Worm (Caenorhabditis elegans) whole organism, L4 larva: ENCODE results near the gene B0432.9.
"Not testable (repeated sequence)": the region's sequence is repeated elsewhere in the genome, so short reads cannot be mapped to it uniquely, and the experiment has no call there.

Experiments
- F10B5.3 ChIP-seq: sonication (generic microtip); optimal IDR thresholded peaks from 2 replicates; lab custom pipeline; 2016; ENCODE audit warnings: mild to moderate bottlenecking, missing genetic modification characterization, missing compliant biosample characterization
- F37D6.2 ChIP-seq: sonication (generic microtip); optimal IDR thresholded peaks from 2 replicates; lab custom pipeline; 2016; ENCODE audit warnings: mild to moderate bottlenecking, missing genetic modification characterization, missing compliant biosample characterization
- F49E8.2 ChIP-seq: sonication (generic microtip); optimal IDR thresholded peaks from 2 replicates; lab custom pipeline; 2016; ENCODE audit warnings: missing compliant biosample characterization, mild to moderate bottlenecking, missing genetic modification characterization, borderline replicate concordance
- T20F7.1 ChIP-seq: fragments of 200-800 bp; sonication (Bioruptor generic); optimal IDR thresholded peaks from 2 replicates; lab custom pipeline; 2018; ENCODE audit warnings: mild to moderate bottlenecking, missing genetic modification characterization, missing compliant biosample characterization
- Y48G9A.11 ChIP-seq: fragments of 200-800 bp; sonication (Bioruptor generic); IDR thresholded peaks from 2 replicates; pipeline ENCODE4 v1.3.6; 2022; ENCODE audit warnings: missing genetic modification reagents, missing genetic modification characterization, missing compliant biosample characterization
- aha-1 ChIP-seq: fragments of 150-350 bp; peaks from one replicate; lab custom pipeline; 2014; ENCODE audit warnings: missing biosample characterization, missing genetic modification characterization
- ceh-20 ChIP-seq: fragments of 200-800 bp; sonication (Bioruptor generic); IDR thresholded peaks from 2 replicates; pipeline ENCODE4 v1.3.6; 2022; ENCODE audit warnings: missing genetic modification reagents, missing genetic modification characterization, missing compliant biosample characterization
- ceh-28 ChIP-seq: fragments of 150-350 bp; optimal IDR thresholded peaks from 2 replicates; lab custom pipeline; 2014; ENCODE audit warnings: missing biosample characterization, missing genetic modification reagents, missing genetic modification characterization
- ceh-62 ChIP-seq: sonication (generic microtip); optimal IDR thresholded peaks from 2 replicates; lab custom pipeline; 2017; ENCODE audit warnings: missing biosample characterization, missing genetic modification characterization
- ces-1 ChIP-seq: fragments of 150-350 bp; sonication (generic microtip); optimal IDR thresholded peaks from 4 replicates; lab custom pipeline; 2014; ENCODE audit warnings: missing biosample characterization, missing genetic modification reagents, missing genetic modification characterization
- gei-8 ChIP-seq: fragments of 200-800 bp; sonication (Bioruptor generic); optimal IDR thresholded peaks from 2 replicates; lab custom pipeline; 2018; ENCODE audit warnings: mild to moderate bottlenecking, missing genetic modification characterization, missing compliant biosample characterization
- hif-1 ChIP-seq, 2 experiments: sonication (generic microtip); optimal IDR thresholded peaks; 2 replicates each; lab custom pipeline; 2016 to 2017; ENCODE audit warnings: missing compliant biosample characterization in 2 of 2, missing genetic modification characterization in 2 of 2, missing genetic modification reagents in 2 of 2, missing genotype in 2 of 2, mild to moderate bottlenecking in 1 of 2
- hlh-11 ChIP-seq: fragments of 200-800 bp; sonication (Bioruptor generic); optimal IDR thresholded peaks from 2 replicates; lab custom pipeline; 2018; ENCODE audit warnings: mild to moderate bottlenecking, missing genetic modification characterization, missing compliant biosample characterization
- hlh-30 ChIP-seq: sonication (generic microtip); optimal IDR thresholded peaks from 2 replicates; lab custom pipeline; 2017; ENCODE audit warnings: antibody characterized with exemption, mild to moderate bottlenecking, missing genetic modification characterization, missing compliant biosample characterization; ENCODE audit not compliant: insufficient read depth
- jun-1 ChIP-seq: fragments of 150-350 bp; optimal IDR thresholded peaks from 2 replicates; lab custom pipeline; 2014; ENCODE audit warnings: missing biosample characterization, missing genetic modification reagents, missing genetic modification characterization
- lim-7 ChIP-seq: fragments of 200-800 bp; sonication (Bioruptor generic); IDR thresholded peaks from 2 replicates; pipeline ENCODE4 v1.3.6; 2022; ENCODE audit warnings: missing genetic modification characterization, missing compliant biosample characterization
- lin-38 ChIP-seq: fragments of 200-800 bp; sonication (Bioruptor generic); IDR thresholded peaks from 2 replicates; pipeline ENCODE4 v1.3.6; 2022; ENCODE audit warnings: missing genetic modification reagents, missing genetic modification characterization, missing compliant biosample characterization
- lir-3 ChIP-seq: sonication (generic microtip); optimal IDR thresholded peaks from 2 replicates; lab custom pipeline; 2016; ENCODE audit warnings: mild to moderate bottlenecking, missing genetic modification characterization, missing compliant biosample characterization
- mdt-29 ChIP-seq: fragments of 200-800 bp; sonication (Bioruptor generic); IDR thresholded peaks from 2 replicates; pipeline ENCODE4 v1.3.6; 2022; ENCODE audit warnings: missing genetic modification reagents, missing genetic modification characterization, missing compliant biosample characterization
- mxl-3 ChIP-seq: fragments of 200-800 bp; sonication (Bioruptor generic); optimal IDR thresholded peaks from 2 replicates; lab custom pipeline; 2018; ENCODE audit warnings: mild to moderate bottlenecking, missing genetic modification characterization, missing compliant biosample characterization
- nhr-111 ChIP-seq: fragments of 200-800 bp; sonication (Bioruptor generic); optimal IDR thresholded peaks from 2 replicates; lab custom pipeline; 2018; ENCODE audit warnings: mild to moderate bottlenecking, missing genetic modification characterization, missing compliant biosample characterization
- nhr-28 ChIP-seq: fragments of 150-350 bp; optimal IDR thresholded peaks from 2 replicates; lab custom pipeline; 2014; ENCODE audit warnings: missing biosample characterization, missing genetic modification characterization
- nhr-48 ChIP-seq: sonication (generic microtip); optimal IDR thresholded peaks from 2 replicates; lab custom pipeline; 2016; ENCODE audit warnings: mild to moderate bottlenecking, missing genetic modification characterization, missing compliant biosample characterization
- nhr-77 ChIP-seq: fragments of 150-350 bp; optimal IDR thresholded peaks from 2 replicates; lab custom pipeline; 2014; ENCODE audit warnings: missing biosample characterization, missing genetic modification characterization
- pha-4 ChIP-seq, 2 experiments: fragments of 150-350 bp in 1 of 2; fragments of 200-800 bp in 1 of 2; sonication (Bioruptor generic) in 1 of 2; IDR thresholded peaks in 1 of 2; optimal IDR thresholded peaks in 1 of 2; 2 replicates each; pipeline versions ENCODE4 v1.3.6 to Lab custom; 2014 to 2022; ENCODE audit warnings: missing genetic modification characterization in 2 of 2, missing genetic modification reagents in 2 of 2, missing biosample characterization in 1 of 2, missing compliant biosample characterization in 1 of 2
- tag-97 ChIP-seq: fragments of 200-800 bp; sonication (Bioruptor generic); IDR thresholded peaks from 2 replicates; pipeline ENCODE4 v1.3.6; 2022; ENCODE audit warnings: missing genetic modification characterization, missing compliant biosample characterization
- unc-39 ChIP-seq: sonication (generic microtip); optimal IDR thresholded peaks from 2 replicates; lab custom pipeline; 2017; ENCODE audit warnings: missing biosample characterization, missing genetic modification characterization
- unc-62 ChIP-seq, 3 experiments: fragments of 150-350 bp in 1 of 3; sonication (generic microtip); optimal IDR thresholded peaks in 2 of 3; peaks in 1 of 3; 1 replicate in 1 of 3; 2 replicates in 2 of 3; lab custom pipeline; 2014 to 2017; ENCODE audit warnings: missing biosample characterization in 3 of 3, missing genetic modification characterization in 3 of 3, missing genetic modification reagents in 3 of 3, missing genotype in 1 of 3
- vab-7 ChIP-seq: fragments of 200-800 bp; sonication (Bioruptor generic); IDR thresholded peaks from 2 replicates; pipeline ENCODE4 v1.3.6; 2022; ENCODE audit warnings: missing genetic modification reagents, missing genetic modification characterization, missing compliant biosample characterization
- zip-2 ChIP-seq: fragments of 150-350 bp; optimal IDR thresholded peaks from 2 replicates; lab custom pipeline; 2014; ENCODE audit warnings: missing biosample characterization, missing genetic modification characterization
- ztf-11 ChIP-seq: fragments of 150-350 bp; optimal IDR thresholded peaks from 2 replicates; lab custom pipeline; 2014; ENCODE audit warnings: missing biosample characterization, missing genetic modification characterization

The B0432.9 gene

DNA sequence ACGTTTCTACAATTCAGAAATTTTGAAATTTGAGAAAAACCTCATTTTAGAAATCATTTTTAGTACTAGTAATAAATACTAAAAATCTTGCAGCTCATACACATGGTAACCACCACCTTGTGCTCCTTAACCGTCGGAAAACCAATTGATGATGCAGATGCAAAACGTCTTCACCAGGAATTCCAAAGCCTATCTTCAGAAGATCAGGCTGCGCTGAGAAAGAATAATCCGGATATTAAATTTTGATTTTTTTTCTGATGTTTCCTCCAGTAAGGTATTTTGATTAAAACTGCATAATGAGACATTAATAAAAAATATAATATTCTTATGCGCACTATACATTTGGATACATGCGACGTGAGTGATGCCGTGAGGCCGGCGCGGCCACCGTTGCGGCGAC is 37.3 kb upstream of the B0432.9 start:
- TF ChIP-seq aha-1 (tag; lab: Kevin White, UChicago) (peak; percentile 51), nhr-48 (tag; lab: Kevin White, UChicago) (no peak), ceh-20 (no peak), ztf-11 (tag; lab: Kevin White, UChicago) (no peak)

DNA sequence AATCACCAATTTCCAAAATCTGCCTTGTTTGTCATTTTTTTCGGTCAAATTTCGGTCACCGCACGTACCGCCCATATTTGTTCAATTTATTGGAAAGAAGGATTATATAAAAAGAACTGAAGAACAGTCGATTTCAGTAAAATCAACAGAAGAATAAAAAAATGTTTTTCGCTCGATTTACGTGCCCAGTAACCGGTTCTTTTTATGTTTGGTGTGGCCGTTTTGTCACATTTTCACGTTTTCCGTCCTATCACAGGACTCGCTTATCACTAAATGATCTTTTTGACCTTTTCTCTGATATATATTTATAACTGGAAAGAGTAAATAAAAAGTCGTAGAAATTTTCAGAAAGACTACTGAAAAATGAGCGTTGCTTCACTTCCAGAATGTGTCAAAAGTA is 36.0 kb upstream of the B0432.9 start, which contains the start of gene far-7:
TSS of gene far-7 (plus strand) at position 331 of the 400 bp plus-strand sequence.
- TF ChIP-seq nhr-77 (tag; lab: Kevin White, UChicago), result no peak
- TF ChIP-seq T20F7.1 (GFP tag; lab: Kevin White, UChicago), result no peak
- TF ChIP-seq hlh-11 (tag; lab: Kevin White, UChicago), result no peak
- TF ChIP-seq nhr-28 (tag; lab: Kevin White, UChicago), result peak; percentile 58
- TF ChIP-seq jun-1 (tag; lab: Kevin White, UChicago), result no peak
- TF ChIP-seq ceh-62 (tag; lab: Kevin White, UChicago), result no peak
- no peak for TF ChIP-seq mxl-3 (GFP tag; lab: Kevin White, UChicago)
- TF ChIP-seq lir-3 (tag; lab: Kevin White, UChicago), result no peak
- no peak for TF ChIP-seq aha-1 (tag; lab: Kevin White, UChicago)
- TF ChIP-seq hlh-30 (tag; lab: Kevin White, UChicago), result peak; percentile 48
- TF ChIP-seq unc-62 (GFP tag; optimal IDR thresholded peaks at IDR 0.05 in 1 of 2; lab: Kevin White, UChicago), result no peak
- no peak for TF ChIP-seq unc-62 (tag; optimal IDR thresholded peaks at IDR 0.05; lab: Kevin White, UChicago)
- TF ChIP-seq, all 104 proteins: peak for 2

DNA sequence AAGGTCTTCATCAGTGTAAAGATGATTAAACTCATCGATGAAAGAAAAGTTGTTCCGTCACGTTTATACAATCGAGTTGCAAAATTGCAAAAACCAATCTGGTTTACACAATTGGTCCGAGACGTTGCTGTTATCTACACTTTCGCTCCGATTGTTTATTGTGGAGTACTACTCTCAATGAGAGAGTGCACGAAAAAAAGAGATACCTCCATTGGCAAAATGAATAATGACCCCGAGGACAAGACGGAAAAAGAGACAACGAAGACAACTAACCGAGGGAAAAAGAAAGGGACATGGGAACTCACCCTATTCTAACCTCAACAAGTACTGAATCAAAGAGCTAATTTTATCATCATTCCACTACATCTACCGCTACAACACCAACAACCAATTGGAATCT is 30.0 kb upstream of the B0432.9 start:
- TF ChIP-seq mdt-29 (GFP tag; lab: Robert Waterston, UW) (no peak), F10B5.3 (tag; lab: Kevin White, UChicago) (no peak), zip-2 (no peak), ceh-62 (tag; lab: Kevin White, UChicago) (no peak), lim-7 (GFP tag; lab: Robert Waterston, UW) (no peak), Y48G9A.11 (GFP tag; lab: Robert Waterston, UW) (no peak), tag-97 (no peak), hif-1 (tag; optimal IDR thresholded peaks at IDR 0.05; lab: Kevin White, UChicago) (no peak), ceh-20 (no peak), vab-7 (GFP tag; lab: Robert Waterston, UW) (no peak), gei-8 (GFP tag; lab: Kevin White, UChicago) (no peak), pha-4 (GFP tag; IDR thresholded peaks at IDR 0.05; lab: Robert Waterston, UW) (no peak), pha-4 (tag; optimal IDR thresholded peaks at IDR 0.05; lab: Kevin White, UChicago) (no peak), F37D6.2 (tag; lab: Kevin White, UChicago) (no peak), ces-1 (GFP tag; lab: Kevin White, UChicago) (no peak), lin-38 (no peak), nhr-111 (GFP tag; lab: Kevin White, UChicago) (no peak)

DNA sequence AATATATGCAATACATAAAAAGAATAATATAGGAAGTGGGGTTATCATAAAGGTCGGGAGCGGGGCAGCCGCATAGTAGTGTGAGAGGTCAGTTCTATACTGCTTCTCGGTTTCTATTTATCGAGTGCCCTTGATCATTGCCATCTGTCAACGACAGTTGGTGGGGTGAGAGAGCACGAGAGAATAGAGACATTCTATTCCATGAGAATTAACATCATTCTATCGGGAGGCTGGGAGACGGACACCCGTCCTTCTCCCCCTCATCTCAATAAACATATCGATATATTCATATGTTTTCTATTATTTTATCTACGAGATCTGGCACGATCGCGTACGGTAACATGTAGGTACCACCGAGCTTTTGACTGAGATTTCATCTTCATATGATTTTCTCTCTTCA is 28.6 kb upstream of the B0432.9 start, which contains the start of gene mps-2:
TSS of gene mps-2 (minus strand) at position 101 of the 400 bp plus-strand sequence.
- not testable (repeated sequence) for TF ChIP-seq F49E8.2 (tag; lab: Kevin White, UChicago); lin-38; ceh-28

DNA sequence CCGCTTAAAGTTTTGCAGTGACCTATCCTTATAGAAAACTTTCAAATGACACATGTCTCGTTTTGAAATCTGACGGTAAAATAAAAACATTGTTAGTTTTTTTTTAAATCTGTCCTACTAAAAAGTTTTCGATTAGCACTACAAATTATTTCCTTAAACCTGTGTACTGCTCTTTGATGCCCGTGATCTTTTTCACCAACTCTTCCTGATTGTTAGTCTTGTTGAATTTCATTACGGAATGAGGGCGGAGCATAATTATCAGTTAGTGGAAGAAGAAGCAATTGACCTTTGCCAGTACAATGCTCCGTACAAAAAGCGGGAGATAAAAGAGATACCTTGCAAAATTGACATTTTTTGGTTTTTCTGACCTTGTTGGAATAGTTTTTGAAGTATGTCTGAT is 23.7 kb upstream of the B0432.9 start, which contains the start of gene K01A2.4:
TSS of gene K01A2.4 (plus strand) at position 301 of the 400 bp plus-strand sequence.
- TF ChIP-seq aha-1 (tag; lab: Kevin White, UChicago), result peak; percentile 62
- TF ChIP-seq unc-39, result no peak
- TF ChIP-seq, all 104 proteins: peak for 1
